Worm (Caenorhabditis elegans) whole organism, L3 larva: ENCODE measurements around the gene siah-1.

Experiments used
- aly-2 ChIP-seq: fragments of 150-350 bp; optimal IDR thresholded peaks from 2 replicates; lab custom pipeline; 2014; ENCODE audit warnings: missing biosample characterization, missing genetic modification characterization
- ama-1 ChIP-seq: fragments of 150-350 bp; optimal IDR thresholded peaks from 2 replicates; lab custom pipeline; 2018
- ceh-16 ChIP-seq: sonication (generic microtip); optimal IDR thresholded peaks from 2 replicates; lab custom pipeline; 2017; ENCODE audit warnings: missing biosample characterization, missing genetic modification characterization
- ceh-28 ChIP-seq: fragments of 150-350 bp; optimal IDR thresholded peaks from 2 replicates; lab custom pipeline; 2014; ENCODE audit warnings: missing biosample characterization, missing genetic modification reagents, missing genetic modification characterization
- ceh-82 ChIP-seq: fragments of 150-350 bp; optimal IDR thresholded peaks from 2 replicates; lab custom pipeline; 2014; ENCODE audit warnings: missing biosample characterization, missing genetic modification characterization
- egl-27 ChIP-seq: sonication (generic microtip); optimal IDR thresholded peaks from 4 replicates; lab custom pipeline; 2017; ENCODE audit warnings: missing biosample characterization, missing genetic modification reagents, missing genetic modification characterization
- egl-5 ChIP-seq: fragments of 150-350 bp; optimal IDR thresholded peaks from 2 replicates; lab custom pipeline; 2017; ENCODE audit warnings: missing biosample characterization, missing genetic modification reagents, missing genetic modification characterization, inconsistent platforms
- elt-2 ChIP-seq: sonication (generic microtip); optimal IDR thresholded peaks from 2 replicates; lab custom pipeline; 2016; ENCODE audit warnings: missing genetic modification reagents, mild to moderate bottlenecking, missing genetic modification characterization, missing compliant biosample characterization
- elt-3 ChIP-seq, 3 experiments: fragments of 150-350 bp in 1 of 3; sonication (generic microtip) in 2 of 3; optimal IDR thresholded peaks; 2 replicates in 2 of 3; 4 replicates in 1 of 3; lab custom pipeline; 2014 to 2017; ENCODE audit warnings: missing biosample characterization in 3 of 3, missing genetic modification characterization in 3 of 3
- fkh-10 ChIP-seq: sonication (generic microtip); optimal IDR thresholded peaks from 2 replicates; lab custom pipeline; 2017; ENCODE audit warnings: missing biosample characterization, missing genetic modification reagents, missing genetic modification characterization
- fkh-2 ChIP-seq: fragments of 150-350 bp; optimal IDR thresholded peaks from 2 replicates; lab custom pipeline; 2014; ENCODE audit warnings: missing biosample characterization, missing genetic modification reagents, missing genetic modification characterization
- fos-1 ChIP-seq: fragments of 150-350 bp; optimal IDR thresholded peaks from 2 replicates; lab custom pipeline; 2014; ENCODE audit warnings: missing biosample characterization, missing genetic modification characterization
- hmg-11 ChIP-seq: sonication (generic microtip); optimal IDR thresholded peaks from 2 replicates; lab custom pipeline; 2016; ENCODE audit warnings: missing genetic modification characterization, missing compliant biosample characterization
- lin-39 ChIP-seq: fragments of 150-350 bp; optimal IDR thresholded peaks from 2 replicates; lab custom pipeline; 2018; ENCODE audit warnings: missing biosample characterization, missing genetic modification reagents, missing genetic modification characterization
- lsy-12 ChIP-seq: sonication (generic microtip); optimal IDR thresholded peaks from 2 replicates; lab custom pipeline; 2016; ENCODE audit warnings: mild to moderate bottlenecking, missing genetic modification characterization, missing compliant biosample characterization
- mml-1 ChIP-seq: fragments of 150-350 bp; sonication (generic microtip); optimal IDR thresholded peaks from 3 replicates; lab custom pipeline; 2014; ENCODE audit warnings: missing biosample characterization, missing genetic modification characterization
- nfya-1 ChIP-seq: sonication (generic microtip); optimal IDR thresholded peaks from 2 replicates; lab custom pipeline; 2017; ENCODE audit warnings: missing genetic modification characterization, mild to moderate bottlenecking, missing compliant biosample characterization, antibody characterized with exemption, moderate library complexity; ENCODE audit not compliant: insufficient read depth
- nhr-11 ChIP-seq: fragments of 150-350 bp; optimal IDR thresholded peaks from 2 replicates; lab custom pipeline; 2014; ENCODE audit warnings: missing biosample characterization, missing genetic modification characterization
- nhr-12 ChIP-seq: fragments of 150-350 bp; optimal IDR thresholded peaks from 2 replicates; lab custom pipeline; 2014; ENCODE audit warnings: missing biosample characterization, missing genetic modification characterization
- nhr-23 ChIP-seq: fragments of 150-350 bp; optimal IDR thresholded peaks from 2 replicates; lab custom pipeline; 2014; ENCODE audit warnings: missing biosample characterization, missing genetic modification reagents, missing genetic modification characterization
- nhr-237 ChIP-seq: fragments of 150-350 bp; optimal IDR thresholded peaks from 2 replicates; lab custom pipeline; 2014; ENCODE audit warnings: missing biosample characterization, missing genetic modification characterization
- nhr-25 ChIP-seq: sonication (generic microtip); optimal IDR thresholded peaks from 2 replicates; lab custom pipeline; 2017; ENCODE audit warnings: missing biosample characterization, missing genetic modification characterization
- nhr-28 ChIP-seq: fragments of 150-350 bp; optimal IDR thresholded peaks from 2 replicates; lab custom pipeline; 2014; ENCODE audit warnings: missing biosample characterization, missing genetic modification characterization
- nhr-43 ChIP-seq: sonication (generic microtip); optimal IDR thresholded peaks from 2 replicates; lab custom pipeline; 2016; ENCODE audit warnings: mild to moderate bottlenecking, missing genetic modification characterization, missing compliant biosample characterization; ENCODE audit not compliant: poor library complexity, severe bottlenecking
- nhr-76 ChIP-seq: fragments of 150-350 bp; sonication (generic microtip); optimal IDR thresholded peaks from 5 replicates; lab custom pipeline; 2014; ENCODE audit warnings: missing biosample characterization, missing genetic modification characterization
- pha-4 ChIP-seq: fragments of 150-350 bp; optimal IDR thresholded peaks from 2 replicates; lab custom pipeline; 2014; ENCODE audit warnings: missing biosample characterization, missing genetic modification reagents, missing genetic modification characterization
- pqm-1 ChIP-seq: fragments of 150-350 bp; optimal IDR thresholded peaks from 2 replicates; lab custom pipeline; 2017; ENCODE audit warnings: missing biosample characterization, missing genetic modification characterization, inconsistent platforms
- sea-2 ChIP-seq: fragments of 150-350 bp; sonication (generic microtip); optimal IDR thresholded peaks from 4 replicates; lab custom pipeline; 2014; ENCODE audit warnings: missing biosample characterization, missing genetic modification reagents, missing genetic modification characterization
- skn-1 ChIP-seq: fragments of 150-350 bp; optimal IDR thresholded peaks from 2 replicates; lab custom pipeline; 2014; ENCODE audit warnings: missing biosample characterization, missing genetic modification characterization
- snpc-4 ChIP-seq: fragments of 150-350 bp; optimal IDR thresholded peaks from 2 replicates; lab custom pipeline; 2014; ENCODE audit warnings: missing biosample characterization, missing genetic modification characterization
- tbx-2 ChIP-seq: sonication (generic microtip); optimal IDR thresholded peaks from 2 replicates; lab custom pipeline; 2016; ENCODE audit warnings: mild to moderate bottlenecking, missing genetic modification characterization, missing compliant biosample characterization
- unc-39 ChIP-seq: sonication (generic microtip); optimal IDR thresholded peaks from 4 replicates; lab custom pipeline; 2017; ENCODE audit warnings: missing biosample characterization, missing genetic modification characterization
- unc-62 ChIP-seq: fragments of 150-350 bp; sonication (generic microtip); optimal IDR thresholded peaks from 4 replicates; lab custom pipeline; 2014; ENCODE audit warnings: missing biosample characterization, missing genetic modification reagents, missing genetic modification characterization
- zag-1 ChIP-seq: fragments of 150-350 bp; optimal IDR thresholded peaks from 2 replicates; lab custom pipeline; 2014; ENCODE audit warnings: missing biosample characterization, missing genetic modification characterization
- ztf-11 ChIP-seq: fragments of 150-350 bp; optimal IDR thresholded peaks from 2 replicates; lab custom pipeline; 2014; ENCODE audit warnings: missing biosample characterization, missing genetic modification characterization

Gene siah-1

ce11 chrIV:3709200-3709599 lies 34.6 kb upstream of the siah-1 start, which contains the start of gene Y37E11AL.1:
Y37E11AL.1 (plus strand) TSS chrIV:3709500.
- TF ChIP-seq nhr-28 (tag; lab: Kevin White, UChicago) (no peak), nfya-1 (no peak), aly-2 (no peak), pqm-1 (no peak), egl-5 (tag; lab: Kevin White, UChicago) (no peak), ceh-16 (tag; lab: Kevin White, UChicago) (no peak), nhr-11 (tag; lab: Kevin White, UChicago) (no peak), elt-2 (tag; lab: Kevin White, UChicago) (no peak)

- TF ChIP-seq ceh-28 (tag; lab: Kevin White, UChicago): no peak
- no peak for TF ChIP-seq fkh-10 (GFP tag; lab: Kevin White, UChicago)
- TF ChIP-seq tbx-2: no peak
- no peak for TF ChIP-seq nhr-23 (tag; lab: Kevin White, UChicago)
- no peak for TF ChIP-seq fkh-2
- TF ChIP-seq elt-3 (tag; optimal IDR thresholded peaks at IDR 0.05; lab: Kevin White, UChicago): no peak
- no peak for TF ChIP-seq nhr-11 (tag; lab: Kevin White, UChicago)
- TF ChIP-seq pqm-1: no peak
- TF ChIP-seq nhr-12 (tag; lab: Kevin White, UChicago): no peak
- no peak for TF ChIP-seq ama-1 (lab: Kevin White, UChicago)
These were observed 33.1 kb upstream of the siah-1 start for ce11 chrIV:3710737-3711136.

- TF ChIP-seq nfya-1 (no peak), sea-2 (no peak), elt-2 (tag; lab: Kevin White, UChicago) (no peak), unc-39 (no peak), skn-1 (tag; lab: Kevin White, UChicago) (no peak), tbx-2 (no peak), fkh-10 (GFP tag; lab: Kevin White, UChicago) (no peak), pha-4 (tag; lab: Kevin White, UChicago) (no peak), nhr-237 (no peak), ceh-16 (tag; lab: Kevin White, UChicago) (no peak), nhr-76 (tag; lab: Kevin White, UChicago) (no peak), egl-5 (tag; lab: Kevin White, UChicago) (no peak), ztf-11 (no peak), mml-1 (tag; lab: Kevin White, UChicago) (no peak)
These were observed 24.8 kb upstream of the siah-1 start, which contains the start of gene Y37E11AM.3 for ce11 chrIV:3719057-3719456. Y37E11AM.3 (minus strand) TSS chrIV:3719157.

DNA sequence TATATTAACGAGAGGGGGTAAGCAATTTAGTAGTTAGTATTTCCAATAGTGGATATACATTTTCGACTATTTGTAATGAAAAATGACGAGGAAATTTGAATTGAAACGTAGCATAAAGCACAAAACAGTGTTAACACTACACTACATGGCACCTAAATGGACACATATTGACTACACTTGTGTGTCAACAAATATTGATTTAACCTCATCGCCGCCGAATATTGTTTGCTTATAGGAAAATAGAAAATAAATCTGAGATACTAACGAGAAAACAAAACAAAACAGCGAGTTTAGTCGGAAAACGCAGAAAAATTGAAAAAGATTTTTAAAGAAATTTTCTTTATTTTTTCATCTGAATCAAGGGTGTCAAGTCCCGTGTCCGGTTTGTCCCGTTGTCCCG lies 23.2 kb upstream of the siah-1 start:
- TF ChIP-seq pha-4 (tag; lab: Kevin White, UChicago) (peak; percentile 76), zag-1 (tag; lab: Kevin White, UChicago) (no peak)

ce11 chrIV:3721973-3722372 lies 21.9 kb upstream of the siah-1 start:
- TF ChIP-seq unc-62: no peak
- TF ChIP-seq elt-3 (tag; optimal IDR thresholded peaks at IDR 0.05; lab: Kevin White, UChicago): no peak
- peak; percentile 15 for TF ChIP-seq pha-4 (tag; lab: Kevin White, UChicago)
- TF ChIP-seq elt-2 (tag; lab: Kevin White, UChicago): peak; percentile 47
- TF ChIP-seq nhr-25 (tag; lab: Kevin White, UChicago): no peak
- peak; percentile 25 for TF ChIP-seq pqm-1

DNA sequence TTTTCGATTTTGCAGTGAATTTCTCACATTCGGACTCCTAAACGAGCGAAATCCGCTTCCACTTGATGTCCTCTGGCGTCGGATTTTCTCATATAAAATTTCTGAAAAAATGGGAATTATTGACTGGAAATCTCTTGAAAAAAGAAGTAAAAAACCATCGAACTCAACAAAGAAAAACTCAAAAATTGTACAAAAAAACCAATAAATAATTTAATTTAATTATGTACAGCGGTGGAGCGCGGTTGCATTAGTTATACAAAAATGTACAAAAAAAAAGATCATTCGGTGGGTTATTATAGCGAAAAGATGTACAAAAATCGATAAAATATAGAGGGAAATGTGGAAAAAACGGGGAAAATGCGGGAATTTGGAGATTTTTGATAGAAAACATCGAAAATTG lies 21.2 kb upstream of the siah-1 start, which contains the start of gene Y37E11AM.4:
Gene Y37E11AM.4 (minus strand): TSS at position 101 of the 400 bp plus-strand sequence.
- no peak for TF ChIP-seq ceh-82 (tag; lab: Kevin White, UChicago)
- no peak for TF ChIP-seq nhr-43 (tag; lab: Kevin White, UChicago)
- TF ChIP-seq nhr-12 (tag; lab: Kevin White, UChicago): no peak
- no peak for TF ChIP-seq ceh-16 (tag; lab: Kevin White, UChicago)
- no peak for TF ChIP-seq lsy-12
- TF ChIP-seq nhr-76 (tag; lab: Kevin White, UChicago): no peak
- no peak for TF ChIP-seq fkh-2
- no peak for TF ChIP-seq ceh-28 (tag; lab: Kevin White, UChicago)
- TF ChIP-seq egl-27 (tag; lab: Kevin White, UChicago): no peak
- no peak for TF ChIP-seq tbx-2
- TF ChIP-seq snpc-4 (tag; lab: Kevin White, UChicago): no peak
- TF ChIP-seq lin-39 (tag; lab: Kevin White, UChicago): no peak
- TF ChIP-seq zag-1 (tag; lab: Kevin White, UChicago): no peak
- no peak for TF ChIP-seq hmg-11 (tag; lab: Kevin White, UChicago)
- TF ChIP-seq fkh-10 (GFP tag; lab: Kevin White, UChicago): no peak
- no peak for TF ChIP-seq fos-1 (tag; lab: Kevin White, UChicago)
